Worm (Caenorhabditis elegans) whole organism, early embryonic: ENCODE data around the gene T04C12.33.

ENCODE experiments used
- ama-1 ChIP-seq: fragments of 150-350 bp; optimal IDR thresholded peaks from 2 replicates; lab custom pipeline; 2014
- ceh-36 ChIP-seq: sonication (generic microtip); optimal IDR thresholded peaks from 2 replicates; lab custom pipeline; 2016; ENCODE audit warnings: missing genetic modification characterization, inconsistent platforms, missing compliant biosample characterization
- sea-1 ChIP-seq: fragments of 200-800 bp; sonication (Bioruptor generic); conservative IDR thresholded peaks from 2 replicates; pipeline ENCODE4 v1.3.6; 2022; ENCODE audit warnings: missing genetic modification characterization, missing compliant biosample characterization
- tra-4 ChIP-seq: sonication (generic microtip); optimal IDR thresholded peaks from 2 replicates; lab custom pipeline; 2017; ENCODE audit warnings: missing genetic modification characterization, missing compliant biosample characterization

- no peak for TF ChIP-seq ceh-36 (tag; lab: Kevin White, UChicago)
- TF ChIP-seq ama-1 (lab: Kevin White, UChicago) = no peak
- no peak for TF ChIP-seq sea-1
- no peak for TF ChIP-seq tra-4
These were observed 18.4 kb downstream of the T04C12.33 start for ce11 chrV:11070388-11070787.
